Worm (Caenorhabditis elegans): ENCODE data around the gene idpc-7.

idpc-7 gene

DNA sequence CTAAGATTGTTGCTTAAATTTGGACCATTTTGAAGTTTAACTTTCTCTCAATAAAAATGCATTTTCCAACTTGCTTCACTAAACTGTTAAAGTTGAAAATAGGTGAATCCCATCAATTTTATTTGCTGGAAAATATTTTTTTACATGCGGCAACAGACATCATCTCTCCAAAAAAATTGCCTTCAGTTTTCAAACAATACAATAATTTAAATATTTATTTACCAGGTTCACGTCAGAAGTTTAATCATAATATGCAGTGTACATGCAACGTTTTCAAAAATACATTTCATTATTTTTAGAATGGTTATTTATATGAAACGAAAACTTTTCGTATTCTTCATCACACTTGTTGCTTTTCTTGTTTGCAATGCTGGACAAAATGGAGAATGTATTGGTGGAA, 12.1 kb upstream of the idpc-7 start, which contains the start of gene T06E4.5:
T06E4.5 (plus strand) TSS at position 301 of the 400 bp plus-strand sequence.
- TF ChIP-seq ztf-11 (tag; optimal IDR thresholded peaks at IDR 0.05) = no peak
- no peak for TF ChIP-seq lin-15B (tag; optimal IDR thresholded peaks at IDR 0.05)
- no peak for TF ChIP-seq madf-9 (GFP tag; conservative IDR thresholded peaks at IDR 0.05)
- no peak for TF ChIP-seq zfp-2 (tag; optimal IDR thresholded peaks at IDR 0.05)
- no peak for TF ChIP-seq Y48G9A.11 (GFP tag; IDR thresholded peaks at IDR 0.05)
- TF ChIP-seq ceh-32 (tag; optimal IDR thresholded peaks at IDR 0.05; ENCODE audit: poor library complexity) = no peak
- TF ChIP-seq mxl-3 (GFP tag; optimal IDR thresholded peaks at IDR 0.05) = no peak
- no peak for TF ChIP-seq lin-38 (GFP tag; IDR thresholded peaks at IDR 0.05)

DNA sequence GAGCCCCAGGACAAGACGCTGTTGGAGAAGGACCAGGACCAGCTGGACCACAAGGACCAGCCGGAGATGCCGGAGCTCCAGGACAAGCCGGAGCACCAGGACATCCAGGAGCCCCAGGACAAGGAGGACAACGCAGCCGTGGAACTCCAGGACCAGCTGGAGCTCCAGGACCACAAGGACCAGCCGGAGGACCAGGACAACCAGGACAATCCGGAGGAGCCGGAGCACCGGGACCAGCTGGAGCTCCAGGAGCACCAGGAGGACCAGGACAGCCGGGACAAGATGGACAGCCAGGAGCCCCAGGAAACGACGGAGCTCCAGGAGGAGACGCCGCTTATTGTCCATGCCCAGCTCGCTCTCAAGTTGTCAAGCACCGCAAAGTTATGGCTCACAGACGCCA, 11.7 kb upstream of the idpc-7 start:
- no peak for TF ChIP-seq tra-1 (GFP tag; IDR thresholded peaks at IDR 0.05)
- no peak for TF ChIP-seq F10B5.3 (tag; optimal IDR thresholded peaks at IDR 0.05)
- 0 out of 2 replicates have a peak, but pooled peaks have one; percentile 46 for TF ChIP-seq egl-43 (GFP tag; IDR thresholded peaks at IDR 0.05)
- no peak for TF ChIP-seq daf-12 (tag; optimal IDR thresholded peaks at IDR 0.05)
- no peak for TF ChIP-seq hlh-11 (tag; optimal IDR thresholded peaks at IDR 0.05)
- no peak for TF ChIP-seq nhr-111 (GFP tag; optimal IDR thresholded peaks at IDR 0.05)
- TF ChIP-seq lin-38 (GFP tag; IDR thresholded peaks at IDR 0.05) = 0 out of 2 replicates have a peak, but pooled peaks have one; percentile 23
- TF ChIP-seq ctbp-1 (GFP tag; IDR thresholded peaks at IDR 0.05) = 0 out of 2 replicates have a peak, but pooled peaks have one; percentile 14
- no peak for TF ChIP-seq spr-1 (tag; optimal IDR thresholded peaks at IDR 0.05)
- TF ChIP-seq ceh-20 (GFP tag; IDR thresholded peaks at IDR 0.05) = no peak
- TF ChIP-seq zfp-2 (tag; optimal IDR thresholded peaks at IDR 0.05) = no peak
- no peak for TF ChIP-seq mxl-2 (GFP tag; conservative IDR thresholded peaks at IDR 0.05)
- TF ChIP-seq set-16 (GFP tag; IDR thresholded peaks at IDR 0.05) = peak; percentile 98
- no peak for TF ChIP-seq nhr-41 (GFP tag; IDR thresholded peaks at IDR 0.05)
- TF ChIP-seq unc-62 (GFP tag; optimal IDR thresholded peaks at IDR 0.05 in 1 of 2) = no peak
- no peak for TF ChIP-seq unc-62 (tag; optimal IDR thresholded peaks at IDR 0.05)
- no peak for TF ChIP-seq ztf-7 (tag; optimal IDR thresholded peaks at IDR 0.05)
- TF ChIP-seq Y48G9A.11 (GFP tag; IDR thresholded peaks at IDR 0.05) = 0 out of 2 replicates have a peak, but pooled peaks have one; percentile 46
- TF ChIP-seq arid-1 (GFP tag; conservative IDR thresholded peaks at IDR 0.05) = no peak
- 0 out of 2 replicates have a peak, but pooled peaks have one; percentile 28 for TF ChIP-seq lim-7 (GFP tag; IDR thresholded peaks at IDR 0.05)
- TF ChIP-seq F44E2.7 (GFP tag; IDR thresholded peaks at IDR 0.05) = 0 out of 2 replicates have a peak, but pooled peaks have one; percentile 47
- TF ChIP-seq madf-5 (GFP tag; IDR thresholded peaks at IDR 0.05) = peak in 1 of 2 experiments; percentile 29; a peak in 1 of 4 replicates
- TF ChIP-seq pqm-1 (tag; optimal IDR thresholded peaks at IDR 0.05) = no peak
- TF ChIP-seq hmg-1.1 (GFP tag; IDR thresholded peaks at IDR 0.05) = no peak
- no peak for TF ChIP-seq T20F7.1 (GFP tag; optimal IDR thresholded peaks at IDR 0.05)

- TF ChIP-seq F37D6.2 (tag; optimal IDR thresholded peaks at IDR 0.05) (no peak), php-3 (GFP tag; IDR thresholded peaks at IDR 0.05) (no peak), nhr-41 (GFP tag; IDR thresholded peaks at IDR 0.05) (no peak), nhr-48 (tag; optimal IDR thresholded peaks at IDR 0.05) (no peak), Y75B8A.6 (GFP tag; IDR thresholded peaks at IDR 0.05) (no peak), skn-1 (tag; optimal IDR thresholded peaks at IDR 0.05) (no peak), F26F4.8 (GFP tag; conservative IDR thresholded peaks at IDR 0.05) (no peak), egl-43 (GFP tag; IDR thresholded peaks at IDR 0.05) (no peak), hlh-11 (tag; optimal IDR thresholded peaks at IDR 0.05) (no peak), dve-1 (tag; optimal IDR thresholded peaks at IDR 0.05; ENCODE audit: insufficient read depth) (no peak)
Observed at ce11 chrV:9629643-9630042, 10.8 kb upstream of the idpc-7 start, which contains the start of gene col-146. col-146 (plus strand) TSS chrV:9629943.

Data from whole organism, L4 larva.